Fruit fly (Drosophila melanogaster) whole organism, prepupa: ENCODE data around the gene CG15771.

Source experiments
- CG15336 ChIP-seq: fragments of 200-800 bp; sonication (Bioruptor generic); IDR thresholded peaks from 2 replicates; pipeline ENCODE4 v1.3.6; 2022; ENCODE audit warnings: missing biosample characterization, missing genetic modification characterization
- CG3919 ChIP-seq: fragments of 200-800 bp; sonication (Bioruptor generic); optimal IDR thresholded peaks from 3 replicates; lab custom pipeline; 2016; ENCODE audit warnings: missing biosample characterization, missing genetic modification characterization
- CG6854 ChIP-seq: fragments of 200-800 bp; sonication (Bioruptor generic); optimal IDR thresholded peaks from 2 replicates; lab custom pipeline; 2017; ENCODE audit warnings: missing biosample characterization, mild to moderate bottlenecking, missing genetic modification characterization
- CG7368 ChIP-seq: fragments of 200-800 bp; sonication (Bioruptor generic); optimal IDR thresholded peaks from 3 replicates; lab custom pipeline; 2016; ENCODE audit warnings: missing biosample characterization, missing genetic modification characterization
- CG8319 ChIP-seq: fragments of 200-800 bp; sonication (Bioruptor generic); optimal IDR thresholded peaks from 3 replicates; lab custom pipeline; 2016; ENCODE audit warnings: missing biosample characterization, missing genetic modification characterization
- Ets96B ChIP-seq: fragments of 200-800 bp; optimal IDR thresholded peaks from 2 replicates; lab custom pipeline; 2019; ENCODE audit warnings: missing biosample characterization, mild to moderate bottlenecking, missing genetic modification characterization, moderate library complexity
- Hr38 ChIP-seq: sonication (Bioruptor generic); optimal IDR thresholded peaks from 2 replicates; lab custom pipeline; 2016; ENCODE audit warnings: missing biosample characterization, missing genetic modification characterization
- Lpt ChIP-seq: fragments of 200-800 bp; sonication (Bioruptor generic); optimal IDR thresholded peaks from 3 replicates; lab custom pipeline; 2016; ENCODE audit warnings: missing biosample characterization, missing genetic modification characterization
- Sox102F ChIP-seq: fragments of 200-800 bp; sonication (Bioruptor generic); optimal IDR thresholded peaks from 2 replicates; lab custom pipeline; 2016; ENCODE audit warnings: missing biosample characterization, mild to moderate bottlenecking, missing genetic modification characterization
- lz ChIP-seq: fragments of 200-800 bp; sonication (Bioruptor generic); optimal IDR thresholded peaks from 3 replicates; lab custom pipeline; 2016; ENCODE audit warnings: missing biosample characterization, missing genetic modification characterization
- pdm3 ChIP-seq: fragments of 200-800 bp; sonication (Bioruptor generic); optimal IDR thresholded peaks from 3 replicates; lab custom pipeline; 2016; ENCODE audit warnings: missing biosample characterization, missing genetic modification characterization

- TF ChIP-seq Sox102F (GFP tag; lab: Kevin White, UChicago) = no peak
- TF ChIP-seq CG6854 = no peak
- TF ChIP-seq Ets96B (tag; lab: Kevin White, UChicago) = no peak
- no peak for TF ChIP-seq Lpt
- TF ChIP-seq CG8319 (GFP tag; lab: Kevin White, UChicago) = no peak
- TF ChIP-seq lz (GFP tag; lab: Kevin White, UChicago) = no peak
- TF ChIP-seq CG3919 (GFP tag; lab: Kevin White, UChicago) = no peak
- TF ChIP-seq Hr38 = no peak
- TF ChIP-seq CG7368 (GFP tag; lab: Kevin White, UChicago) = no peak
- TF ChIP-seq pdm3 (GFP tag; lab: Kevin White, UChicago) = no peak
- no peak for TF ChIP-seq CG15336 (GFP tag; lab: Robert Waterston, UW)
Measured at dm6 chrX:5756146-5756545, 772 bp downstream of the CG15771 start.
